Fruit fly (Drosophila melanogaster): ENCODE results near the gene hay.
A peak's percentile ranks its signal among the peaks of the same experiment; 100 is the strongest.

Gene hay

DNA sequence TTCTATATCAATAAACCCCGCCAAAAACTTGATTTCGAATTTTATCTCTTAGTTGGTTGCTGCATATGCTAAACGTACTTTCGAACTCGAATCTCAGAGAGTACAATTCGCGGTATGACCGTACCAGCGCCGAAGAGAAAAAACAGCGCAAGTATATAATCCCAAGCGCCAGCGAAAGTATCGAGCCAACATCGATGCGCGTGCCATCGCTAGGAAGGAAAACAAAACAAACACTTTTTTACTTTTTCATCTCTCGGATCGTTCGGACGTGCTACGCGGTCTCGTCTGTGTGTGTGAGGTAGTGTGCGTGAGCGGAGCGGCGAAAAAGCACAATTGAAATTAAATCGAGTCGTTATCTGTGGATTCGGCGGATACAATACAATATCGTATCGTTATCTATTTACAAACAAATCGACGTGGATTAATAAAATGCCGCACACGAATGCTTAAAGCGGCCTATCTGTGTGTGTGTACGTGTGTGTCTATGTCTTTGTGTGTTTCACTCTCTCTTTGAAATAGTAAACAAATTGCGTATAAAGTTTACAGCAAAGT is 33.7 kb downstream of the hay start, which contains the start of gene simj (continued):
- TF ChIP-seq tin (GFP tag; optimal IDR thresholded peaks at IDR 0.05) (peak; percentile 26), CG6254 (GFP tag; optimal IDR thresholded peaks at IDR 0.05) (no peak), Atf-2 (GFP tag; optimal IDR thresholded peaks at IDR 0.05) (no peak), CG10209 (GFP tag; optimal IDR thresholded peaks at IDR 0.05) (peak; percentile 51), bsh (GFP tag; optimal IDR thresholded peaks at IDR 0.05) (peak in 1 of 2 experiments; percentile 26), CG31224 (GFP tag; IDR thresholded peaks at IDR 0.05) (no peak), danr (GFP tag; IDR thresholded peaks at IDR 0.05) (no peak), Camta (GFP tag; optimal IDR thresholded peaks at IDR 0.05) (no peak), dmrt99B (tag; optimal IDR thresholded peaks at IDR 0.05) (peak; percentile 34), psq (GFP tag; optimal IDR thresholded peaks at IDR 0.05) (peak; percentile 24), row (GFP tag; IDR thresholded peaks at IDR 0.05) (peak; percentile 68), CG18764 (GFP tag; optimal IDR thresholded peaks at IDR 0.05) (peak; percentile 5), slou (GFP tag; optimal IDR thresholded peaks at IDR 0.05) (no peak), sug (tag; optimal IDR thresholded peaks at IDR 0.05) (peak; percentile 64), exex (tag; optimal IDR thresholded peaks at IDR 0.05) (peak; percentile 67), CG14014 (GFP tag; IDR thresholded peaks at IDR 0.05) (peak; percentile 63; the same call in 1 of the 2 replicates), insv (GFP tag; optimal IDR thresholded peaks at IDR 0.05) (peak in 1 of 2 experiments; percentile 60), CG8359 (GFP tag; optimal IDR thresholded peaks at IDR 0.05; ENCODE audit: borderline replicate concordance) (peak; percentile 31), hkb (optimal IDR thresholded peaks at IDR 0.05) (no peak), hkb (GFP tag; IDR thresholded peaks at IDR 0.05) (peak; percentile 60), Ada2b (GFP tag; IDR thresholded peaks at IDR 0.05) (no peak), dysf (GFP tag; IDR thresholded peaks at IDR 0.05) (0 out of 3 replicates have a peak, but pooled peaks have one; percentile 9), Ets97D (GFP tag; optimal IDR thresholded peaks at IDR 0.05) (peak; percentile 86), CG3847 (GFP tag; IDR thresholded peaks at IDR 0.05) (no peak), CG12104 (GFP tag; optimal IDR thresholded peaks at IDR 0.05) (no peak), CG2889 (GFP tag; IDR thresholded peaks at IDR 0.05) (no peak), CG16815 (GFP tag; optimal IDR thresholded peaks at IDR 0.05) (no peak), lmd (GFP tag; IDR thresholded peaks at IDR 0.05) (no peak), wor (GFP tag; IDR thresholded peaks at IDR 0.05) (no peak), scrt (GFP tag; optimal IDR thresholded peaks at IDR 0.05) (peak; percentile 68), dmrt11E (tag; optimal IDR thresholded peaks at IDR 0.05) (no peak), HHEX (GFP tag; optimal IDR thresholded peaks at IDR 0.05) (peak; percentile 39), CG2202 (tag; optimal IDR thresholded peaks at IDR 0.05) (peak; percentile 35), CG17802 (tag; optimal IDR thresholded peaks at IDR 0.05) (no peak), CG18619 (GFP tag; optimal IDR thresholded peaks at IDR 0.05) (no peak), crol (GFP tag; IDR thresholded peaks at IDR 0.05) (peak; percentile 7; the same call in 1 of the 2 replicates), sim (GFP tag; IDR thresholded peaks at IDR 0.05) (peak; percentile 36; the same call in 1 of the 2 replicates), cato (GFP tag; optimal IDR thresholded peaks at IDR 0.05; ENCODE audit: borderline replicate concordance) (no peak), CrebB (tag; optimal IDR thresholded peaks at IDR 0.05) (peak; percentile 58), eyg (GFP tag; optimal IDR thresholded peaks at IDR 0.05) (peak; percentile 28), CG2678 (tag; optimal IDR thresholded peaks at IDR 0.05) (peak; percentile 44), CG1233 (GFP tag; optimal IDR thresholded peaks at IDR 0.05) (peak; percentile 63), CG7987 (GFP tag; optimal IDR thresholded peaks at IDR 0.05) (peak; percentile 70), CG15269 (tag; optimal IDR thresholded peaks at IDR 0.05) (peak; percentile 47), CG43689 (GFP tag; IDR thresholded peaks at IDR 0.05) (no peak), MTF-1 (GFP tag; optimal IDR thresholded peaks at IDR 0.05; ENCODE audit: borderline replicate concordance) (peak; percentile 58), Myb (GFP tag; optimal IDR thresholded peaks at IDR 0.05) (peak; percentile 50), CG12299 (tag; optimal IDR thresholded peaks at IDR 0.05) (peak; percentile 64), CG6765 (GFP tag; optimal IDR thresholded peaks at IDR 0.05) (peak; percentile 59), caup (GFP tag; optimal IDR thresholded peaks at IDR 0.05; ENCODE audit: severe bottlenecking) (peak; percentile 65)
